Fruit fly (Drosophila melanogaster) whole organism, pupa: ENCODE measurements around the gene RhoGAP92B.

Source experiments
- CG10348 ChIP-seq: fragments of 200-800 bp; sonication (Bioruptor generic); IDR thresholded peaks from 2 replicates; pipeline ENCODE4 v1.3.6; 2022; ENCODE audit warnings: missing biosample characterization, missing genetic modification characterization
- CG15710 ChIP-seq: fragments of 200-800 bp; sonication (Bioruptor generic); optimal IDR thresholded peaks from 2 replicates; lab custom pipeline; 2018; ENCODE audit warnings: missing biosample characterization, mild to moderate bottlenecking, missing genetic modification characterization, moderate library complexity
- CG4496 ChIP-seq: fragments of 200-800 bp; sonication (Bioruptor generic); IDR thresholded peaks from 3 replicates; pipeline ENCODE4 v1.3.6; 2022; ENCODE audit warnings: missing biosample characterization, missing genetic modification characterization
- CG8301 ChIP-seq: fragments of 200-800 bp; sonication (Bioruptor generic); optimal IDR thresholded peaks from 2 replicates; lab custom pipeline; 2018; ENCODE audit warnings: missing biosample characterization, mild to moderate bottlenecking, missing genetic modification characterization
- EcR ChIP-seq: fragments of 200-800 bp; sonication (Bioruptor generic); optimal IDR thresholded peaks from 3 replicates; lab custom pipeline; 2019; ENCODE audit warnings: missing biosample characterization, missing genetic modification characterization, mild to moderate bottlenecking, moderate library complexity, missing genetic modification reagents
- Ets98B ChIP-seq: fragments of 200-800 bp; sonication (Bioruptor generic); IDR thresholded peaks from 2 replicates; pipeline ENCODE4 v1.3.6; 2022; ENCODE audit warnings: missing biosample characterization, missing genetic modification characterization
- Pif1A ChIP-seq: fragments of 200-800 bp; sonication (Bioruptor generic); optimal IDR thresholded peaks from 3 replicates; lab custom pipeline; 2016; ENCODE audit warnings: missing biosample characterization, missing genetic modification characterization
- Pif1B ChIP-seq: fragments of 200-800 bp; sonication (Bioruptor generic); optimal IDR thresholded peaks from 3 replicates; lab custom pipeline; 2016; ENCODE audit warnings: missing biosample characterization, missing genetic modification characterization
- Snoo ChIP-seq: fragments of 200-800 bp; sonication (Bioruptor generic); optimal IDR thresholded peaks from 3 replicates; lab custom pipeline; 2017; ENCODE audit warnings: missing biosample characterization, mild to moderate bottlenecking, missing genetic modification characterization, inconsistent platforms
- rn ChIP-seq: fragments of 200-800 bp; sonication (Bioruptor generic); IDR thresholded peaks from 2 replicates; pipeline ENCODE4 v1.3.6; 2022; ENCODE audit warnings: missing biosample characterization, missing genetic modification characterization

DNA sequence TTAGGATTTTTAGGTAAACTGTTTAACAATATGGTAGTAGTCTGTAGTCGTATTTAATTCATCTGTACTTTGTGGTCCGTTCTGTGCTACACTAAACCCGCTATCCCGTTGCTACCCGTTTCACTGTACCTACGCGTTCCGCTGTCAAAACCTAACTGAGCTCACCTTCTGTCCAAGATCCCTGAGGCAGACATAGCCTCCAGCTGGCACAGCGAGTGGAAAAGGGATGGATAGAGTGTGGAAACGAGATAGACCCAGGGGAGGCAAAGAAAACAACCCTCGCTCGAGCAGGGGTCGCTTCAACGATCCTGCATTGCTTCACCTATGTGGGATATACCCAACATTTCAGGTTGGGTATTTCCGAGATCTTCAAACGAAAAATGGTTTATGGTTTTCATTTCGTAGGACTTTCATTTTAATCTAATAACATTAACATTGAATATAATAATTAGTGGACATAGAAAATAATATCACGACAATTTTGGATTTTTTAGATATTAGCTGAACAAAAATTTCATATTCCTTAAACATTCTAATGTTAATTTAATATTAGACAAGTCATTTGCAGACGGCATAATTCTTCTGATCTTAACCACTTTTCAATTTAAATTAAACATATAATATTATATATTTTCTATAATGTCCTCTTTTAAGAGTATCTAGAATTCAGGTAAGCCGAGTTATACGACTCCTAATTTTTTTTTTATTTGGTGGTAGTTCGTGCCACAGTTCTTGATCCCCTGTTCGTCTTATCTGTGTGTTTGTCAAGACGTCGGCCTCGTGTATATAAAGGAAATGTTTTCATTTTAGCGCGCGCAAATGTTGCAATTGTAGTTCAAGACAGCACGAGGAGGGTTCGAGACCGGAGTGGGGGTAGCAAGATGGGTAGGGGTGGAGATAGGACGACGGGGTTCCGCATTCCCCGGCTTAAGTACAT lies 30.1 kb downstream of the RhoGAP92B start, which contains the start of gene mira:
- TF ChIP-seq Pif1B (GFP tag; lab: Kevin White, UChicago) (no peak), Snoo (tag; lab: Kevin White, UChicago) (no peak), CG15710 (tag; lab: Kevin White, UChicago) (no peak), rn (no peak), CG10348 (no peak), Ets98B (no peak), EcR (GFP tag; lab: Kevin White, UChicago) (no peak), CG4496 (GFP tag; lab: Robert Waterston, UW) (no peak), CG8301 (tag; lab: Kevin White, UChicago) (no peak), Pif1A (GFP tag; lab: Kevin White, UChicago) (no peak)
